Fruit fly (Drosophila melanogaster): ENCODE data around the gene CG5886.

The CG5886 gene

dm6 chr3R:25851224-25851682 is at the start of gene CG5886, which contains the start of gene CG14545:
Gene CG5886 (plus strand): TSS chr3R:25851632.
Gene CG14545 (minus strand): TSS chr3R:25851291.
- TF ChIP-seq noc (tag; optimal IDR thresholded peaks at IDR 0.05), result no peak

- no peak for TF ChIP-seq noc (tag; optimal IDR thresholded peaks at IDR 0.05)
Measured at dm6 chr3R:25806145-25806544, 45.3 kb upstream of the CG5886 start, which contains the start of gene BG642167. Gene BG642167 (plus strand): TSS chr3R:25806445.

- no peak for TF ChIP-seq noc (tag; optimal IDR thresholded peaks at IDR 0.05)
Measured at dm6 chr3R:25810796-25811195, 40.6 kb upstream of the CG5886 start, which contains the start of gene CG5024. Gene CG5024 (plus strand): TSS chr3R:25811096.

- TF ChIP-seq noc (tag; optimal IDR thresholded peaks at IDR 0.05), result no peak
Measured at dm6 chr3R:25811611-25812010, 39.8 kb upstream of the CG5886 start, which contains the start of the genes Acam and CG17770. Gene Acam (plus strand): TSS chr3R:25811911. Gene CG17770 (plus strand): TSS chr3R:25811911.

- no peak for TF ChIP-seq noc (tag; optimal IDR thresholded peaks at IDR 0.05)
Measured at dm6 chr3R:25815179-25815578, 36.3 kb upstream of the CG5886 start, which contains the start of gene CG14354. Gene CG14354 (plus strand): TSS chr3R:25815479.

- TF ChIP-seq noc (tag; optimal IDR thresholded peaks at IDR 0.05), result no peak
Measured at dm6 chr3R:25829598-25829997, 21.8 kb upstream of the CG5886 start, which contains the start of gene Mst57Dc. Gene Mst57Dc (minus strand): TSS chr3R:25829698.

- no peak for TF ChIP-seq noc (tag; optimal IDR thresholded peaks at IDR 0.05)
Measured at dm6 chr3R:25830128-25830527, 21.3 kb upstream of the CG5886 start, which contains the start of gene Sfp96F. Gene Sfp96F (minus strand): TSS chr3R:25830228.

- TF ChIP-seq noc (tag; optimal IDR thresholded peaks at IDR 0.05), result no peak
Measured at dm6 chr3R:25830814-25831213, 20.6 kb upstream of the CG5886 start, which contains the start of gene Mst57Db. Gene Mst57Db (minus strand): TSS chr3R:25830914.

- no peak for TF ChIP-seq noc (tag; optimal IDR thresholded peaks at IDR 0.05)
Measured at dm6 chr3R:25831799-25832280, 19.6 kb upstream of the CG5886 start, which contains the start of the genes Mst57Da and alpha4GT2. Gene Mst57Da (minus strand): TSS chr3R:25831899. Gene alpha4GT2 (plus strand): TSS chr3R:25832230.

- no peak for TF ChIP-seq noc (tag; optimal IDR thresholded peaks at IDR 0.05)
Measured at dm6 chr3R:25854825-25855224, 3.4 kb downstream of the CG5886 start.

dm6 chr3R:25855594-25856305 is 4.3 kb downstream of the CG5886 start, which contains the start of gene CG5890:
Gene CG5890 (plus strand): TSS chr3R:25856154.
- TF ChIP-seq noc (tag; optimal IDR thresholded peaks at IDR 0.05), result no peak

- no peak for TF ChIP-seq noc (tag; optimal IDR thresholded peaks at IDR 0.05)
Measured at dm6 chr3R:25870389-25870788, 19.0 kb downstream of the CG5886 start.

- no peak for TF ChIP-seq noc (tag; optimal IDR thresholded peaks at IDR 0.05)
Measured at dm6 chr3R:25876639-25877038, 25.2 kb downstream of the CG5886 start.

- TF ChIP-seq noc (tag; optimal IDR thresholded peaks at IDR 0.05), result no peak
Measured at dm6 chr3R:25877064-25877463, 25.6 kb downstream of the CG5886 start.

dm6 chr3R:25879324-25879766 is 27.9 kb downstream of the CG5886 start:
- no peak for TF ChIP-seq noc (tag; optimal IDR thresholded peaks at IDR 0.05)

- no peak for TF ChIP-seq noc (tag; optimal IDR thresholded peaks at IDR 0.05)
Measured at dm6 chr3R:25880198-25880970, 29.0 kb downstream of the CG5886 start.

Measured in whole organism, larva.